Fruit fly (Drosophila melanogaster) whole organism, adult: Measurements from ENCODE around the gene ERR.

Experiments
- CG11617 ChIP-seq: fragments of 200-800 bp; sonication (Bioruptor generic); optimal IDR thresholded peaks from 2 replicates; lab custom pipeline; 2017; ENCODE audit warnings: mild to moderate bottlenecking, missing biosample characterization, missing genetic modification reagents, missing genetic modification characterization
- CG12768 ChIP-seq: fragments of 200-800 bp; sonication (Bioruptor generic); optimal IDR thresholded peaks from 2 replicates; lab custom pipeline; 2017; ENCODE audit warnings: missing biosample characterization, missing genetic modification characterization, mild to moderate bottlenecking, moderate library complexity, missing genetic modification reagents
- CG14711 ChIP-seq: fragments of 200-800 bp; sonication (Bioruptor generic); optimal IDR thresholded peaks from 2 replicates; lab custom pipeline; 2018; ENCODE audit warnings: missing biosample characterization, mild to moderate bottlenecking, missing genetic modification characterization, moderate library complexity
- CG1620 ChIP-seq: fragments of 200-800 bp; sonication (Bioruptor generic); optimal IDR thresholded peaks from 2 replicates; lab custom pipeline; 2016; ENCODE audit warnings: missing biosample characterization, missing genetic modification characterization
- CG33017 ChIP-seq: fragments of 200-800 bp; sonication (Bioruptor generic); optimal IDR thresholded peaks from 2 replicates; lab custom pipeline; 2018; ENCODE audit warnings: missing biosample characterization, mild to moderate bottlenecking, missing genetic modification characterization, moderate library complexity
- CG5204 ChIP-seq: fragments of 200-800 bp; sonication (Bioruptor generic); optimal IDR thresholded peaks from 2 replicates; lab custom pipeline; 2016; ENCODE audit warnings: missing biosample characterization, missing genetic modification characterization
- CG7045 ChIP-seq: fragments of 200-800 bp; sonication (Bioruptor generic); optimal IDR thresholded peaks from 2 replicates; lab custom pipeline; 2017; ENCODE audit warnings: missing biosample characterization, mild to moderate bottlenecking, missing genetic modification characterization
- CG7101 ChIP-seq: fragments of 200-800 bp; sonication (Bioruptor generic); optimal IDR thresholded peaks from 2 replicates; lab custom pipeline; 2018; ENCODE audit warnings: missing biosample characterization, mild to moderate bottlenecking, missing genetic modification characterization, moderate library complexity
- Clk ChIP-seq: fragments of 200-800 bp; sonication (Bioruptor generic); optimal IDR thresholded peaks from 2 replicates; lab custom pipeline; 2017; ENCODE audit warnings: missing biosample characterization, missing genetic modification characterization
- Crg-1 ChIP-seq: fragments of 200-800 bp; sonication (Bioruptor generic); optimal IDR thresholded peaks from 2 replicates; lab custom pipeline; 2016; ENCODE audit warnings: missing biosample characterization, missing genetic modification characterization
- Hr96 ChIP-seq: fragments of 200-800 bp; sonication (Bioruptor generic); optimal IDR thresholded peaks from 2 replicates; lab custom pipeline; 2016; ENCODE audit warnings: missing biosample characterization, missing genetic modification characterization
- Mnt ChIP-seq: fragments of 200-800 bp; sonication (Bioruptor generic); optimal IDR thresholded peaks from 2 replicates; lab custom pipeline; 2016; ENCODE audit warnings: missing biosample characterization, mild to moderate bottlenecking, missing genetic modification characterization
- bab1 ChIP-seq: fragments of 200-800 bp; sonication (Bioruptor generic); optimal IDR thresholded peaks from 3 replicates; lab custom pipeline; 2019; ENCODE audit warnings: missing biosample characterization, mild to moderate bottlenecking, missing genetic modification characterization, moderate library complexity
- cic ChIP-seq: fragments of 200-800 bp; sonication (Bioruptor generic); optimal IDR thresholded peaks from 2 replicates; lab custom pipeline; 2017; ENCODE audit warnings: missing biosample characterization, mild to moderate bottlenecking, missing genetic modification characterization, moderate library complexity
- cnc ChIP-seq, 2 experiments: fragments of >200 bp; optimal IDR thresholded peaks; 2 replicates each; lab custom pipeline; 2017
- kay ChIP-seq: fragments of 200-800 bp; sonication (Bioruptor generic); peaks from one replicate; lab custom pipeline; 2016; ENCODE audit warnings: missing biosample characterization, missing genetic modification characterization, borderline replicate concordance
- ovo ChIP-seq: fragments of 200-800 bp; sonication (Bioruptor generic); optimal IDR thresholded peaks from 2 replicates; lab custom pipeline; 2016; ENCODE audit warnings: missing biosample characterization, missing genetic modification characterization
- pad ChIP-seq: fragments of 200-800 bp; sonication (Bioruptor generic); optimal IDR thresholded peaks from 3 replicates; lab custom pipeline; 2017; ENCODE audit warnings: missing biosample characterization, missing genetic modification characterization, mild to moderate bottlenecking, moderate library complexity, missing genetic modification reagents
- tj ChIP-seq: fragments of 200-800 bp; sonication (Bioruptor generic); optimal IDR thresholded peaks from 3 replicates; lab custom pipeline; 2017; ENCODE audit warnings: missing biosample characterization, mild to moderate bottlenecking, missing genetic modification characterization, moderate library complexity
- toe ChIP-seq: fragments of 200-800 bp; sonication (Bioruptor generic); optimal IDR thresholded peaks from 2 replicates; lab custom pipeline; 2016; ENCODE audit warnings: missing biosample characterization, missing genetic modification characterization

The ERR gene

dm6 chr3L:8177795-8178564, 8.5 kb downstream of the ERR start, which contains the start of gene Nmt:
Nmt (minus strand) TSS chr3L:8178429.
- TF ChIP-seq CG33017 (tag; lab: Kevin White, UChicago) (peak; percentile 32), CG12768 (no peak), cic (GFP tag; lab: Kevin White, UChicago) (peak; percentile 6), Hr96 (GFP tag; lab: Kevin White, UChicago) (no peak), CG1620 (GFP tag; lab: Kevin White, UChicago) (no peak), cnc (optimal IDR thresholded peaks at IDR 0.05; lab: Kevin White, UChicago) (no peak), tj (GFP tag; lab: Kevin White, UChicago) (peak; percentile 6), CG7045 (GFP tag; lab: Kevin White, UChicago) (peak; percentile 9), pad (GFP tag; lab: Kevin White, UChicago) (no peak), Clk (GFP tag; lab: Kevin White, UChicago) (no peak), Mnt (GFP tag; lab: Kevin White, UChicago) (no peak), CG7101 (tag; lab: Kevin White, UChicago) (peak; percentile 14), CG11617 (GFP tag; lab: Kevin White, UChicago) (peak; percentile 2), toe (no peak), Crg-1 (no peak), CG5204 (GFP tag; lab: Kevin White, UChicago) (no peak), CG14711 (peak; percentile 42), bab1 (GFP tag; lab: Kevin White, UChicago) (no peak), kay (no peak), ovo (no peak)

DNA sequence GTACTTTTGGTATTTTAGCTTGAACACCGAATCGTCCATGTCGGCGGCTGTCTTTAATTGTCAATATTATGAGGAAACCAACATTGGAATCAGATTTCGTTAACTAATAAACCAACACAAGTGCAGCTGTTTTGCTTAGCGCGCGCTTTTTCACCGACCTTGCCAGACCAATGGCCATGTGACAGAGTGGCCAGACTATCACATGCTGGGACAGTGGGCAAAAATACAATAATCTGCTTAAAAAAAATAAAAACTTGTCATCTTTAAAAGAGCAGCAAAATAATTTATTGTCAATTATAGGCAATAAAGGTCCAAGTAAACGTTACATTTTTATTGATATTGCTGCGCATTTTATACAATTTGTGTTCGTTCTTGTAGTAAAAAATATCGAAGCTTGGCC, 10.7 kb downstream of the ERR start, which contains the start of gene RecQ4:
Gene RecQ4, minus strand, starts transcription at position 161 of the 400 bp plus-strand sequence.
- TF ChIP-seq Crg-1: no peak
- TF ChIP-seq CG7101 (tag; lab: Kevin White, UChicago): no peak
- peak; percentile 35 for TF ChIP-seq bab1 (GFP tag; lab: Kevin White, UChicago)
- TF ChIP-seq tj (GFP tag; lab: Kevin White, UChicago): peak; percentile 97
- no peak for TF ChIP-seq Clk (GFP tag; lab: Kevin White, UChicago)
- no peak for TF ChIP-seq cnc (optimal IDR thresholded peaks at IDR 0.05; lab: Kevin White, UChicago)

DNA sequence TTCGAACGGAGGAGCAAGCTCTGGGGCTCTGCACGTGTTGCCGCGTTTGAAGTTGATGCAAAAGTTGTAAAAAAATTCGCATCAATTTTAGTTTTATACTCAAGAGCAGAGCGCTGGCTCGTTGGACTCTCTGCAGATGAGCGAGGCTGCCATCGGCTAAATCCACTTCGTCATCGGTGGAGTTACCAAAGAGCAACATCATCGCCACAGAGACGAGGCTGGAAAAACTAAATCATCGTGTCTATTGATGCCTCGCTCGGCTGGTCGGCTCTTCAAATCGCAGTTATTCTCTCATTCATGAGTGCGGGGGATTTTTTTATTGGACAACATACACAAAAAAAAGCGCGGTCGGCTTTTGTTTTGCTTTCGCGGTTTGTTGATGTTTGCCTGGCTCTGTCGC, 21.0 kb downstream of the ERR start, which contains the start of gene CG13675:
Gene CG13675, minus strand, starts transcription at position 83 of the 400 bp plus-strand sequence.
- no peak for TF ChIP-seq cic (GFP tag; lab: Kevin White, UChicago)
- TF ChIP-seq Crg-1: no peak
- TF ChIP-seq CG12768: no peak
- TF ChIP-seq Clk (GFP tag; lab: Kevin White, UChicago): no peak
- TF ChIP-seq bab1 (GFP tag; lab: Kevin White, UChicago): no peak
- no peak for TF ChIP-seq kay
- TF ChIP-seq CG14711: no peak
- no peak for TF ChIP-seq CG5204 (GFP tag; lab: Kevin White, UChicago)
- TF ChIP-seq CG11617 (GFP tag; lab: Kevin White, UChicago): no peak
- no peak for TF ChIP-seq CG1620 (GFP tag; lab: Kevin White, UChicago)
- TF ChIP-seq Mnt (GFP tag; lab: Kevin White, UChicago): no peak
- TF ChIP-seq CG7045 (GFP tag; lab: Kevin White, UChicago): no peak
- TF ChIP-seq Hr96 (GFP tag; lab: Kevin White, UChicago): no peak
- no peak for TF ChIP-seq toe

dm6 chr3L:8159724-8160422, 26.6 kb downstream of the ERR start, which contains the start of gene CG43886:
CG43886 (minus strand) TSS chr3L:8159774.
- TF ChIP-seq tj (GFP tag; lab: Kevin White, UChicago) (peak; percentile 39), kay (no peak)

dm6 chr3L:8158715-8159380, 27.6 kb downstream of the ERR start, which contains the start of gene CG42445:
CG42445 (minus strand) TSS chr3L:8158900.
- peak; percentile 49 for TF ChIP-seq bab1 (GFP tag; lab: Kevin White, UChicago)
- TF ChIP-seq CG7045 (GFP tag; lab: Kevin White, UChicago): no peak
- TF ChIP-seq kay: peak; percentile 76
- TF ChIP-seq tj (GFP tag; lab: Kevin White, UChicago): peak; percentile 99

DNA sequence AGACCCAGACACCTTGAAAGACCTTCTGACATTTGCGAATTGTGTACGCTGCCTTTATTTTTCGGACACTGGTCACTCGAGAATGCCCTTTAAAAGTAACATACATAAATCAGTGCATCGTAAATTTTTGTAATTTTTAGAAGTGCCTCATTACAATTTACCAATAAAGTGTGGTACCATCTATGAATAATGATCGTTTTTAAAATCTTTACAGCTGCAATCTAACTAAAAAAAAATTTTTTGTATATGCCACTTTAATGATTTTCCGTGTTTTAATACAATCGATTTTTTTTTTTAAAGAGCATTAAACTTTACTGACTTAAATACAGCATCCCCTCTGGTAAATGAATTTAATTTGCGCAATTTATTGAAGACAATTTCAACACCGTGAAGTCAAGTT, 29.4 kb downstream of the ERR start:
- TF ChIP-seq CG7045 (GFP tag; lab: Kevin White, UChicago) (no peak), cnc (optimal IDR thresholded peaks at IDR 0.05; lab: Kevin White, UChicago) (no peak), CG12768 (no peak), bab1 (GFP tag; lab: Kevin White, UChicago) (no peak), CG1620 (GFP tag; lab: Kevin White, UChicago) (no peak), CG5204 (GFP tag; lab: Kevin White, UChicago) (no peak), Crg-1 (no peak), Clk (GFP tag; lab: Kevin White, UChicago) (no peak), kay (no peak), toe (no peak), CG33017 (tag; lab: Kevin White, UChicago) (no peak), Mnt (GFP tag; lab: Kevin White, UChicago) (no peak), cic (GFP tag; lab: Kevin White, UChicago) (no peak), CG7101 (tag; lab: Kevin White, UChicago) (no peak)
